Worm (Caenorhabditis elegans) whole organism, L1 larva: ENCODE results near the gene R10D12.13.
A peak's percentile ranks its signal among the peaks of the same experiment; 100 is the strongest.

ENCODE experiments used
- F16B12.6 ChIP-seq: fragments of 150-350 bp; optimal IDR thresholded peaks from 2 replicates; lab custom pipeline; 2014; ENCODE audit warnings: missing biosample characterization, missing genetic modification characterization
- alr-1 ChIP-seq: fragments of 200-800 bp; sonication (Bioruptor generic); optimal IDR thresholded peaks from 2 replicates; lab custom pipeline; 2018; ENCODE audit warnings: borderline replicate concordance, mild to moderate bottlenecking, missing genetic modification characterization, missing compliant biosample characterization
- aly-2 ChIP-seq: fragments of 150-350 bp; optimal IDR thresholded peaks from 2 replicates; lab custom pipeline; 2014; ENCODE audit warnings: missing biosample characterization, missing genetic modification characterization
- ama-1 ChIP-seq: fragments of 150-350 bp; optimal IDR thresholded peaks from 2 replicates; lab custom pipeline; 2014
- ceh-90 ChIP-seq: sonication (generic microtip); optimal IDR thresholded peaks from 2 replicates; lab custom pipeline; 2016; ENCODE audit warnings: missing genetic modification characterization, missing compliant biosample characterization
- dpl-1 ChIP-seq, 3 experiments: fragments of 150-350 bp in 2 of 3; sonication (generic microtip) in 1 of 3; optimal IDR thresholded peaks; 2 replicates each; lab custom pipeline; 2014 to 2017; ENCODE audit warnings: missing biosample characterization in 3 of 3, missing genetic modification characterization in 3 of 3, missing genetic modification reagents in 3 of 3
- dsc-1 ChIP-seq: sonication (generic microtip); optimal IDR thresholded peaks from 2 replicates; lab custom pipeline; 2016; ENCODE audit warnings: mild to moderate bottlenecking, missing genetic modification characterization, missing compliant biosample characterization
- efl-3 ChIP-seq: fragments of 200-800 bp; sonication (Bioruptor generic); optimal IDR thresholded peaks from 2 replicates; lab custom pipeline; 2018; ENCODE audit warnings: mild to moderate bottlenecking, missing genetic modification characterization, missing compliant biosample characterization
- elt-2 ChIP-seq: sonication (generic microtip); optimal IDR thresholded peaks from 2 replicates; lab custom pipeline; 2016; ENCODE audit warnings: missing genetic modification characterization, mild to moderate bottlenecking, inconsistent platforms, missing compliant biosample characterization, missing genetic modification reagents
- elt-3 ChIP-seq, 6 experiments: fragments of 150-350 bp in 1 of 6; sonication (generic microtip); optimal IDR thresholded peaks; 2 replicates each; lab custom pipeline; 2017 to 2018; ENCODE audit warnings: missing biosample characterization in 6 of 6, missing genetic modification characterization in 6 of 6, inconsistent platforms in 1 of 6
- fkh-10 ChIP-seq: sonication (generic microtip); optimal IDR thresholded peaks from 2 replicates; lab custom pipeline; 2017; ENCODE audit warnings: missing biosample characterization, missing genetic modification reagents, missing genetic modification characterization
- fkh-8 ChIP-seq: sonication (generic microtip); optimal IDR thresholded peaks from 2 replicates; lab custom pipeline; 2016; ENCODE audit warnings: mild to moderate bottlenecking, missing genetic modification characterization, missing compliant biosample characterization
- hpl-2 ChIP-seq: fragments of 150-350 bp; optimal IDR thresholded peaks from 2 replicates; lab custom pipeline; 2014; ENCODE audit warnings: missing biosample characterization, missing genetic modification reagents, missing genetic modification characterization
- irx-1 ChIP-seq: sonication (generic microtip); optimal IDR thresholded peaks from 2 replicates; lab custom pipeline; 2016; ENCODE audit warnings: missing genetic modification characterization, missing compliant biosample characterization
- jun-1 ChIP-seq: fragments of 150-350 bp; optimal IDR thresholded peaks from 2 replicates; lab custom pipeline; 2014; ENCODE audit warnings: missing biosample characterization, missing genetic modification reagents, missing genetic modification characterization
- lin-14 ChIP-seq: fragments of 200-800 bp; sonication (Bioruptor generic); optimal IDR thresholded peaks from 2 replicates; lab custom pipeline; 2018; ENCODE audit warnings: mild to moderate bottlenecking, missing genetic modification characterization, moderate library complexity, missing compliant biosample characterization
- lin-15B ChIP-seq: fragments of 150-350 bp; sonication (generic microtip); optimal IDR thresholded peaks from 3 replicates; lab custom pipeline; 2014; ENCODE audit warnings: missing biosample characterization, missing genetic modification characterization
- lin-35 ChIP-seq, 2 experiments: fragments of 150-350 bp; optimal IDR thresholded peaks; 2 replicates each; lab custom pipeline; 2014; ENCODE audit warnings: missing biosample characterization in 2 of 2, missing genetic modification characterization in 2 of 2, missing genetic modification reagents in 2 of 2
- lir-3 ChIP-seq: sonication (generic microtip); optimal IDR thresholded peaks from 2 replicates; lab custom pipeline; 2016; ENCODE audit warnings: mild to moderate bottlenecking, missing genetic modification characterization, moderate library complexity, missing compliant biosample characterization; ENCODE audit not compliant: poor library complexity
- lsy-2 ChIP-seq, 2 experiments: fragments of 150-350 bp; optimal IDR thresholded peaks; 2 replicates each; lab custom pipeline; 2014; ENCODE audit warnings: missing biosample characterization in 2 of 2, missing genetic modification characterization in 2 of 2
- mep-1 ChIP-seq: fragments of 150-350 bp; optimal IDR thresholded peaks from 2 replicates; lab custom pipeline; 2014; ENCODE audit warnings: missing biosample characterization, missing genetic modification characterization
- nhr-11 ChIP-seq: fragments of 150-350 bp; optimal IDR thresholded peaks from 2 replicates; lab custom pipeline; 2014; ENCODE audit warnings: missing biosample characterization, missing genetic modification characterization
- nhr-19 ChIP-seq: fragments of 200-800 bp; sonication (Bioruptor generic); conservative IDR thresholded peaks from 2 replicates; pipeline ENCODE4 v1.3.6; 2022; ENCODE audit warnings: missing genetic modification characterization, missing compliant biosample characterization
- nhr-237 ChIP-seq: fragments of 150-350 bp; optimal IDR thresholded peaks from 2 replicates; lab custom pipeline; 2014; ENCODE audit warnings: missing biosample characterization, missing genetic modification characterization
- nhr-28 ChIP-seq: fragments of 150-350 bp; optimal IDR thresholded peaks from 2 replicates; lab custom pipeline; 2014; ENCODE audit warnings: missing biosample characterization, missing genetic modification characterization
- nhr-47 ChIP-seq: sonication (generic microtip); optimal IDR thresholded peaks from 2 replicates; lab custom pipeline; 2016; ENCODE audit warnings: mild to moderate bottlenecking, missing genetic modification characterization, moderate library complexity, missing compliant biosample characterization
- nhr-71 ChIP-seq: sonication (generic microtip); optimal IDR thresholded peaks from 2 replicates; lab custom pipeline; 2016; ENCODE audit warnings: mild to moderate bottlenecking, missing genetic modification characterization, moderate library complexity, missing compliant biosample characterization
- nhr-84 ChIP-seq: sonication (generic microtip); optimal IDR thresholded peaks from 2 replicates; lab custom pipeline; 2017; ENCODE audit warnings: missing biosample characterization, missing genetic modification characterization
- nhr-85 ChIP-seq: sonication (generic microtip); peaks from one replicate; lab custom pipeline; 2016; ENCODE audit warnings: missing genetic modification characterization, inconsistent platforms, missing compliant biosample characterization
- pag-3 ChIP-seq: sonication (generic microtip); optimal IDR thresholded peaks from 2 replicates; lab custom pipeline; 2017; ENCODE audit warnings: missing genetic modification characterization, mild to moderate bottlenecking, missing compliant biosample characterization, antibody characterized with exemption, borderline replicate concordance; ENCODE audit not compliant: insufficient read depth
- pax-3 ChIP-seq: fragments of 200-800 bp; sonication (Bioruptor generic); optimal IDR thresholded peaks from 2 replicates; lab custom pipeline; 2018; ENCODE audit warnings: mild to moderate bottlenecking, missing genetic modification characterization, moderate library complexity, missing compliant biosample characterization
- pqm-1 ChIP-seq: sonication (generic microtip); optimal IDR thresholded peaks from 3 replicates; lab custom pipeline; 2017; ENCODE audit warnings: missing biosample characterization, missing genetic modification characterization
- snpc-4 ChIP-seq: fragments of 150-350 bp; optimal IDR thresholded peaks from 2 replicates; lab custom pipeline; 2014; ENCODE audit warnings: missing biosample characterization, missing genetic modification characterization
- snu-23 ChIP-seq: sonication (generic microtip); optimal IDR thresholded peaks from 2 replicates; lab custom pipeline; 2016; ENCODE audit warnings: missing genetic modification characterization, missing compliant biosample characterization
- sptf-1 ChIP-seq: fragments of 150-350 bp; optimal IDR thresholded peaks from 2 replicates; lab custom pipeline; 2014; ENCODE audit warnings: missing biosample characterization, missing genetic modification characterization
- sup-37 ChIP-seq: fragments of 200-800 bp; sonication (Bioruptor generic); optimal IDR thresholded peaks from 2 replicates; lab custom pipeline; 2018; ENCODE audit warnings: mild to moderate bottlenecking, missing genetic modification characterization, missing compliant biosample characterization
- swsn-7 ChIP-seq: sonication (generic microtip); optimal IDR thresholded peaks from 2 replicates; lab custom pipeline; 2016; ENCODE audit warnings: missing genetic modification characterization, missing compliant biosample characterization
- tbx-2 ChIP-seq: sonication (generic microtip); optimal IDR thresholded peaks from 2 replicates; lab custom pipeline; 2016; ENCODE audit warnings: missing genetic modification characterization, missing compliant biosample characterization
- unc-130 ChIP-seq: fragments of 150-350 bp; optimal IDR thresholded peaks from 2 replicates; lab custom pipeline; 2017; ENCODE audit warnings: missing biosample characterization, missing genetic modification characterization, inconsistent platforms
- unc-62 ChIP-seq: fragments of 150-350 bp; optimal IDR thresholded peaks from 2 replicates; lab custom pipeline; 2014; ENCODE audit warnings: missing biosample characterization, missing genetic modification reagents, missing genetic modification characterization
- xbp-1 ChIP-seq: sonication (generic microtip); optimal IDR thresholded peaks from 2 replicates; lab custom pipeline; 2016; ENCODE audit warnings: missing genetic modification characterization, missing compliant biosample characterization
- zag-1 ChIP-seq: fragments of 150-350 bp; optimal IDR thresholded peaks from 2 replicates; lab custom pipeline; 2014; ENCODE audit warnings: missing biosample characterization, missing genetic modification characterization
- ztf-11 ChIP-seq, 2 experiments: sonication (generic microtip); optimal IDR thresholded peaks; 2 replicates each; lab custom pipeline; 2016 to 2017; ENCODE audit warnings: missing genetic modification characterization in 2 of 2, missing biosample characterization in 1 of 2, missing compliant biosample characterization in 1 of 2
- ztf-4 ChIP-seq: fragments of 150-350 bp; optimal IDR thresholded peaks from 2 replicates; lab custom pipeline; 2014; ENCODE audit warnings: missing biosample characterization, missing genetic modification characterization

Gene R10D12.13

DNA sequence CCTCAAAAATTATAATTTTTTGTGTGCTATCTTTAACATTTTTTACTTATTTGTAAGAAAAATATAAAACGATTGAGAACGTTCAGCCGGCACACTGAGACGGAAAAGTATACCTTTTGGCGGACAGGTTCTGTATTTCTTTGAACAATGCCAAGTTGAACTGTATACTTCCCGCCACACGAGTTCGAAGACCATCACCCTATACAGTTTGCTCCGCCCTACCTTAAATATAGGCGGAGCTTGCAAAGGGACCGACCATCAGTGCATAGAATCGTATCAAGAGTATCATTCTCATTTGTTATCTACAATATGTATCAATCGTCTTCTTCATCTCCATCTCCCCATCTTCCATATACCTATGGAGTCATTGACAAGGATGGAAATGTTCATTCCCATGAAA is 22.6 kb downstream of the R10D12.13 start, which contains the start of gene end-1:
TSS of gene end-1 (plus strand) at position 301 of the 400 bp plus-strand sequence.
- TF ChIP-seq fkh-10 (GFP tag; lab: Kevin White, UChicago), result no peak
- TF ChIP-seq lir-3, result no peak
- TF ChIP-seq pqm-1 (tag; lab: Kevin White, UChicago), result no peak
- TF ChIP-seq nhr-11, result no peak
- no peak for TF ChIP-seq nhr-84
- TF ChIP-seq ama-1, result no peak

DNA sequence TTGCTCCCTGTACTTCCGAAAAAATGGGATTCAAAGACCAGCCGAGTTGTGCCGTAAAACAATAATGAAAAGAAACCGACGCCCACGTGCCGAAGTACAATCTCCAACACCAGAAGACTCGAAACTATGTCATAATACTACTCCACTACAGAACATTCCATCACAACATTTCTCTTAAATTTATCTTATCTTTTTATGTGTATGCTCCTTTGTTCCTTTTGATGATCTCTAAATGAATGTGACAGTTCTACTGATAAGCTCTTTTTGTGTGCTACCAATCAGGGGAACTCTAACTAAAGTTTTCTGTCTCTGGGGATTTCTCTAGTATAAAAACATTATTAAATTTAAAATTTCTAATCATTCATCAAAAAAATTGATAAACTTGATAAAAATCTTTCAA is 24.6 kb downstream of the R10D12.13 start:
- no peak for TF ChIP-seq mep-1 (tag; lab: Kevin White, UChicago)
- no peak for TF ChIP-seq sup-37 (GFP tag; lab: Kevin White, UChicago)
- TF ChIP-seq lin-14 (GFP tag; lab: Kevin White, UChicago), result no peak
- no peak for TF ChIP-seq nhr-85
- TF ChIP-seq elt-3 (tag; optimal IDR thresholded peaks at IDR 0.05; lab: Kevin White, UChicago), result no peak
- TF ChIP-seq elt-2 (tag; lab: Kevin White, UChicago), result peak; percentile 38
- no peak for TF ChIP-seq unc-130
- no peak for TF ChIP-seq zag-1 (tag; lab: Kevin White, UChicago)

DNA sequence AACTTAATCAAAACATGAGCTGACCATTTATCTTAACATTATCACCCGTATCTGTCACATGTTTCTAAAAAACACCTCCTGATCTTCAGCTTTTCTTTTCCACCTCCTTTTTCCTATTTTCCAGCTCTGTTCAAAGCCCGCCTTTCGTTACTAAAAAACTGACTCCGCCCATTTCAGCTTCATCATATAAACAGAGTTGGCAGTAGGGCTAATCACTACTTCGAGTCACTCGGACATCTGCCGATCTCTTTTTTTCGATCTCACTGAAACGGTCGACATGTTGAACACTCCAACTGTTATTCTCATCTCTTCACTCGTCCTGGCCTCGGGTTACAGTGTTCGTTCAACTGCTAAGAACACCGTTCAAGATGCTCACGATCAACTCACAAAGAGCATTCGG is 30.3 kb downstream of the R10D12.13 start, which contains the start of gene droe-4:
TSS of gene droe-4 (plus strand) at position 172 of the 400 bp plus-strand sequence.
- TF ChIP-seq sptf-1 (no peak), tbx-2 (tag; lab: Kevin White, UChicago) (no peak), fkh-8 (peak; percentile 33), nhr-19 (no peak), lin-14 (GFP tag; lab: Kevin White, UChicago) (no peak), ama-1 (no peak), lin-35 (GFP tag; optimal IDR thresholded peaks at IDR 0.05; lab: Kevin White, UChicago) (no peak), efl-3 (no peak), nhr-85 (no peak), aly-2 (tag; lab: Kevin White, UChicago) (no peak), unc-62 (no peak), nhr-28 (tag; lab: Kevin White, UChicago) (no peak), swsn-7 (tag; lab: Kevin White, UChicago) (no peak), lsy-2 (tag; optimal IDR thresholded peaks at IDR 0.05; lab: Kevin White, UChicago) (no peak), dsc-1 (tag; lab: Kevin White, UChicago) (peak; percentile 66), jun-1 (tag; lab: Kevin White, UChicago) (no peak), nhr-47 (peak; percentile 40), dpl-1 (GFP tag; optimal IDR thresholded peaks at IDR 0.05; lab: Kevin White, UChicago) (no peak), ceh-90 (tag; lab: Kevin White, UChicago) (no peak), xbp-1 (no peak), ztf-4 (no peak), alr-1 (no peak), hpl-2 (GFP tag; lab: Kevin White, UChicago) (no peak), irx-1 (tag; lab: Kevin White, UChicago) (no peak), lin-15B (tag; lab: Kevin White, UChicago) (no peak), nhr-237 (tag; lab: Kevin White, UChicago) (no peak), pax-3 (peak; percentile 66), nhr-71 (tag; lab: Kevin White, UChicago) (peak; percentile 23), snu-23 (GFP tag; lab: Kevin White, UChicago) (no peak), pag-3 (tag; lab: Kevin White, UChicago) (no peak), F16B12.6 (tag; lab: Kevin White, UChicago) (no peak), ztf-11 (tag; optimal IDR thresholded peaks at IDR 0.05; lab: Kevin White, UChicago) (no peak), snpc-4 (tag; lab: Kevin White, UChicago) (no peak)
- TF ChIP-seq, all 84 proteins: peak for 5
